Worm (Caenorhabditis elegans): ENCODE data around the gene F19C7.4.

F19C7.4 gene

DNA sequence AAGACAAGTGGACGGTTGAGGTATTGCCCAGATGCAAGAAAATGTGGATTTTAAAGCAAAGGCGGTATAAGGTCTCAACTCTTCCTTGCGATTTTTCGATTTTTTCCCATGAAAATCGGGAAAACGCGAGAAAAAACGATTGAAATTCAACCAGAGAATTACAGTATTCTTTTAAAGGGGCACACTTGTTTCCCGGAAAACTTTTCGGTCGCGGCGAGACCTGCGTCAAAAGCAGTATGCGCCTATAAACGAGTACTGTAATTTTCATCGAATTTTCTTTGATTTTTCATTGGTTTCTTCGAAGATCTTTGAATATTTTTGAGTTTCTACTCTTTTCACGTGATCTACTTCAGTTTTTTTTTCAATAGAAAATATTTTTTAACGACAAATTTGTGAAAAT lies 51.0 kb downstream of the F19C7.4 start (continued):
- TF ChIP-seq egl-18 (GFP tag; IDR thresholded peaks at IDR 0.05) (no peak), Y95B8A.8 (GFP tag; IDR thresholded peaks at IDR 0.05) (no peak), Y56A3A.18 (GFP tag; IDR thresholded peaks at IDR 0.05) (no peak), let-526 (GFP tag; IDR thresholded peaks at IDR 0.05) (no peak), ama-1 (optimal IDR thresholded peaks at IDR 0.05) (no peak), ama-1 (GFP tag; optimal IDR thresholded peaks at IDR 0.05) (no peak), nhr-179 (tag; optimal IDR thresholded peaks at IDR 0.05) (no peak), nfya-1 (tag; optimal IDR thresholded peaks at IDR 0.05; ENCODE audit: borderline replicate concordance, insufficient read depth) (no peak), gei-17 (GFP tag; optimal IDR thresholded peaks at IDR 0.05) (no peak), K11D2.4 (GFP tag; IDR thresholded peaks at IDR 0.05) (no peak), tbp1 (GFP tag; optimal IDR thresholded peaks at IDR 0.05) (peak; percentile 49), T07F8.4 (tag; optimal IDR thresholded peaks at IDR 0.05) (no peak), ceh-91 (GFP tag; IDR thresholded peaks at IDR 0.05) (peak; percentile 87), cebp-2 (GFP tag; IDR thresholded peaks at IDR 0.05) (no peak), F33H1.4 (GFP tag; IDR thresholded peaks at IDR 0.05) (peak; percentile 98), unc-130 (GFP tag; optimal IDR thresholded peaks at IDR 0.05) (no peak), mxl-1 (tag; optimal IDR thresholded peaks at IDR 0.05) (no peak), hmg-20 (GFP tag; IDR thresholded peaks at IDR 0.05) (no peak), attf-5 (GFP tag; optimal IDR thresholded peaks at IDR 0.05) (no peak), D2030.7 (GFP tag; IDR thresholded peaks at IDR 0.05) (peak; percentile 83), snpc-4 (GFP tag; optimal IDR thresholded peaks at IDR 0.05) (peak; percentile 39), snpc-4 (tag; optimal IDR thresholded peaks at IDR 0.05) (peak in 2 of 4 experiments; percentile 44 to 63), B0035.1 (tag; optimal IDR thresholded peaks at IDR 0.05) (no peak), hlh-26 (GFP tag; conservative IDR thresholded peaks at IDR 0.05) (no peak), mes-4 (tag; optimal IDR thresholded peaks at IDR 0.05) (no peak), ceh-58 (GFP tag; IDR thresholded peaks at IDR 0.05) (no peak), B0261.1 (tag; optimal IDR thresholded peaks at IDR 0.05) (no peak), Y53G8AR.9 (GFP tag; conservative IDR thresholded peaks at IDR 0.05) (0 out of 2 replicates have a peak, but pooled peaks have one; percentile 53), madf-6 (GFP tag; IDR thresholded peaks at IDR 0.05) (peak; percentile 98), bed-2 (GFP tag; IDR thresholded peaks at IDR 0.05) (no peak), xnd-1 (tag; optimal IDR thresholded peaks at IDR 0.05) (peak; percentile 96), aptf-2 (GFP tag; conservative IDR thresholded peaks at IDR 0.05) (no peak), F49E8.2 (tag; optimal IDR thresholded peaks at IDR 0.05; ENCODE audit: insufficient read depth) (peak; percentile 68), zfh-2 (GFP tag; conservative IDR thresholded peaks at IDR 0.05) (no peak), ztf-22 (GFP tag; optimal IDR thresholded peaks at IDR 0.05) (no peak), snpc-1.1 (tag; optimal IDR thresholded peaks at IDR 0.05; ENCODE audit: insufficient read depth) (peak; percentile 3), fkh-3 (tag; optimal IDR thresholded peaks at IDR 0.05) (no peak), ets-4 (GFP tag; optimal IDR thresholded peaks at IDR 0.05) (no peak), hlh-12 (tag; optimal IDR thresholded peaks at IDR 0.05) (no peak), nhr-80 (tag; optimal IDR thresholded peaks at IDR 0.05) (no peak), snpc-1.3 (tag; optimal IDR thresholded peaks at IDR 0.05; ENCODE audit: insufficient read depth) (peak; percentile 23), F10E7.11 (tag; optimal IDR thresholded peaks at IDR 0.05) (no peak), lin-54 (GFP tag; optimal IDR thresholded peaks at IDR 0.05) (peak; percentile 63), aptf-3 (GFP tag; IDR thresholded peaks at IDR 0.05) (no peak), ZK185.1 (tag; optimal IDR thresholded peaks at IDR 0.05; ENCODE audit: poor library complexity, severe bottlenecking) (no peak), ekl-4 (GFP tag; IDR thresholded peaks at IDR 0.05) (0 out of 2 replicates have a peak, but pooled peaks have one; percentile 55), tlf-1 (GFP tag; optimal IDR thresholded peaks at IDR 0.05) (peak; percentile 17), chd-7 (tag; optimal IDR thresholded peaks at IDR 0.05) (no peak), sptf-2 (GFP tag; optimal IDR thresholded peaks at IDR 0.05) (no peak), T26A5.8 (tag; optimal IDR thresholded peaks at IDR 0.05) (no peak)
